Worm (Caenorhabditis elegans) whole organism, L2 larva: ENCODE results near the gene T13C5.3.

ENCODE experiments used
- R02D3.7 ChIP-seq: fragments of 150-350 bp; optimal IDR thresholded peaks from 2 replicates; lab custom pipeline; 2014; ENCODE audit warnings: missing biosample characterization, missing genetic modification characterization
- aly-2 ChIP-seq: fragments of 150-350 bp; optimal IDR thresholded peaks from 2 replicates; lab custom pipeline; 2014; ENCODE audit warnings: missing biosample characterization, missing genetic modification characterization
- lin-13 ChIP-seq: fragments of 150-350 bp; optimal IDR thresholded peaks from 2 replicates; lab custom pipeline; 2014; ENCODE audit warnings: missing biosample characterization, missing genetic modification reagents, missing genetic modification characterization
- lsy-2 ChIP-seq, 2 experiments: fragments of 150-350 bp in 1 of 2; sonication (generic microtip) in 1 of 2; optimal IDR thresholded peaks; 2 replicates each; lab custom pipeline; 2014 to 2017; ENCODE audit warnings: missing biosample characterization in 2 of 2, missing genetic modification characterization in 2 of 2
- nhr-10 ChIP-seq: sonication (generic microtip); optimal IDR thresholded peaks from 2 replicates; lab custom pipeline; 2017; ENCODE audit warnings: missing biosample characterization, missing genetic modification characterization
- nhr-11 ChIP-seq: fragments of 150-350 bp; optimal IDR thresholded peaks from 2 replicates; lab custom pipeline; 2014; ENCODE audit warnings: missing biosample characterization, missing genetic modification characterization
- nhr-129 ChIP-seq: fragments of 150-350 bp; optimal IDR thresholded peaks from 2 replicates; lab custom pipeline; 2014; ENCODE audit warnings: missing biosample characterization, missing genetic modification characterization
- nhr-77 ChIP-seq: fragments of 150-350 bp; optimal IDR thresholded peaks from 2 replicates; lab custom pipeline; 2014; ENCODE audit warnings: missing biosample characterization, missing genetic modification characterization
- unc-39 ChIP-seq: fragments of 150-350 bp; optimal IDR thresholded peaks from 2 replicates; lab custom pipeline; 2014; ENCODE audit warnings: missing biosample characterization, missing genetic modification characterization
- unc-62 ChIP-seq: fragments of 150-350 bp; optimal IDR thresholded peaks from 2 replicates; lab custom pipeline; 2014; ENCODE audit warnings: missing biosample characterization, missing genetic modification reagents, missing genetic modification characterization
- ztf-11 ChIP-seq: sonication (generic microtip); optimal IDR thresholded peaks from 2 replicates; lab custom pipeline; 2017; ENCODE audit warnings: missing biosample characterization, missing genetic modification characterization

DNA sequence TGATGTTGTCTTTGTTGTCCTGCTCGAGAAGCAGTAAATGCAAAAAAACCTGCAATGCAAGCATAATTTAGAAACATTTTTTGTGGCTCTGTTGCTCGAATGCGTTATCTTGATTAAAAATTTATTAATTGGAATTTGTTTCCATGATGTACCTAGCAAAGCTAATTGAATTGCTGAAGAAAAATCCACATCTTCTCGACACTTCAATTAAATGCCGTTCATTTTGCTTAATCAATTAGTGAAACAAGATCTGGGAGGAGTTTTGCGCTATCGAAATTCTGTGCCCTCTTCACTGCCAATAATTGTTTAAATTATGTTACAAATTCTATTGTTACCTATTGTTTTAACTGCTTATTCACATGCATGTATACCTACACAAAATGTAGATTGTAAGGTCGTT lies 2.5 kb upstream of the T13C5.3 start, which contains the start of gene T25B2.3:
- TF ChIP-seq lsy-2 (tag; optimal IDR thresholded peaks at IDR 0.05; lab: Kevin White, UChicago): no peak
- TF ChIP-seq ztf-11 (tag; lab: Kevin White, UChicago): no peak
- no peak for TF ChIP-seq aly-2 (tag; lab: Kevin White, UChicago)
- no peak for TF ChIP-seq nhr-11
- no peak for TF ChIP-seq R02D3.7 (tag; lab: Kevin White, UChicago)
- TF ChIP-seq nhr-77 (tag; lab: Kevin White, UChicago): no peak
- TF ChIP-seq nhr-10 (tag; lab: Kevin White, UChicago): no peak
- TF ChIP-seq nhr-129 (tag; lab: Kevin White, UChicago): no peak
- TF ChIP-seq unc-39 (tag; lab: Kevin White, UChicago): no peak
- TF ChIP-seq lin-13: no peak
- no peak for TF ChIP-seq unc-62
